Worm (Caenorhabditis elegans): ENCODE results near the gene par-1.

- no peak for TF ChIP-seq fos-1 (tag; optimal IDR thresholded peaks at IDR 0.05)
- no peak for TF ChIP-seq elt-1 (tag; optimal IDR thresholded peaks at IDR 0.05)
- no peak for TF ChIP-seq fkh-10 (GFP tag; optimal IDR thresholded peaks at IDR 0.05)
- TF ChIP-seq daf-12 (tag; optimal IDR thresholded peaks at IDR 0.05) = no peak
- no peak for TF ChIP-seq egl-27 (tag; optimal IDR thresholded peaks at IDR 0.05)
- TF ChIP-seq pha-4 (tag; optimal IDR thresholded peaks at IDR 0.05) = no peak
- TF ChIP-seq ceh-16 (tag; optimal IDR thresholded peaks at IDR 0.05) = no peak
- no peak for TF ChIP-seq elt-2 (tag; optimal IDR thresholded peaks at IDR 0.05)
- no peak for TF ChIP-seq unc-62 (GFP tag; optimal IDR thresholded peaks at IDR 0.05)
- no peak for TF ChIP-seq pqm-1 (tag; optimal IDR thresholded peaks at IDR 0.05)
- no peak for TF ChIP-seq aly-2 (tag; optimal IDR thresholded peaks at IDR 0.05)
- no peak for TF ChIP-seq elt-3 (tag; optimal IDR thresholded peaks at IDR 0.05)
Measured at ce11 chrV:14182860-14183259, 37.7 kb upstream of the par-1 start, which contains the start of gene cest-2.3.

Data from whole organism, L3 larva.